Worm (Caenorhabditis elegans) whole organism, L4/young adult: ENCODE measurements around the gene chil-10.

Experiments used
- W03F9.2 ChIP-seq: fragments of 150-350 bp; optimal IDR thresholded peaks from 2 replicates; lab custom pipeline; 2014; ENCODE audit warnings: missing biosample characterization, missing genetic modification characterization
- dao-5 ChIP-seq: sonication (generic microtip); optimal IDR thresholded peaks from 2 replicates; lab custom pipeline; 2016; ENCODE audit warnings: missing genotype, missing genetic modification characterization, moderate library complexity, missing compliant biosample characterization
- him-1 ChIP-seq: sonication (generic microtip); optimal IDR thresholded peaks from 2 replicates; lab custom pipeline; 2016; ENCODE audit warnings: missing genotype, missing genetic modification reagents, missing genetic modification characterization, missing compliant biosample characterization

chil-10 gene

ce11 chrX:957581-957980 is at the start of gene chil-10:
Gene chil-10 (plus strand): TSS chrX:957881.
- no peak for TF ChIP-seq W03F9.2 (tag; lab: Kevin White, UChicago)
- TF ChIP-seq him-1 (tag; lab: Kevin White, UChicago), result no peak
- TF ChIP-seq dao-5, result no peak

ce11 chrX:910337-910736 is 47.3 kb upstream of the chil-10 start:
- peak; percentile 13 for TF ChIP-seq him-1 (tag; lab: Kevin White, UChicago)
- TF ChIP-seq W03F9.2 (tag; lab: Kevin White, UChicago), result no peak
- TF ChIP-seq dao-5, result no peak

ce11 chrX:912564-912963 is 45.1 kb upstream of the chil-10 start:
- TF ChIP-seq W03F9.2 (tag; lab: Kevin White, UChicago) (no peak), him-1 (tag; lab: Kevin White, UChicago) (no peak), dao-5 (no peak)

- no peak for TF ChIP-seq dao-5
- TF ChIP-seq him-1 (tag; lab: Kevin White, UChicago), result no peak
- no peak for TF ChIP-seq W03F9.2 (tag; lab: Kevin White, UChicago)
These were observed 44.7 kb upstream of the chil-10 start, which contains the start of gene F35H12.6 for ce11 chrX:912990-913389. Gene F35H12.6 (plus strand): TSS chrX:913290.

- no peak for TF ChIP-seq dao-5
- no peak for TF ChIP-seq W03F9.2 (tag; lab: Kevin White, UChicago)
- TF ChIP-seq him-1 (tag; lab: Kevin White, UChicago), result no peak
These were observed 42.2 kb upstream of the chil-10 start, which contains the start of gene sel-12 for ce11 chrX:915510-915909. Gene sel-12 (plus strand): TSS chrX:915867.

ce11 chrX:918097-918496 is 39.6 kb upstream of the chil-10 start, which contains the start of gene F35H12.5:
Gene F35H12.5 (plus strand): TSS chrX:918397.
- TF ChIP-seq W03F9.2 (tag; lab: Kevin White, UChicago) (no peak), dao-5 (no peak), him-1 (tag; lab: Kevin White, UChicago) (no peak)

ce11 chrX:924495-925008 is 33.1 kb upstream of the chil-10 start, which contains the start of the genes pifk-1 and tbc-11:
Gene pifk-1 (minus strand): TSS chrX:924511.
Gene tbc-11 (plus strand): TSS chrX:924958.
- TF ChIP-seq W03F9.2 (tag; lab: Kevin White, UChicago) (peak; percentile 63), him-1 (tag; lab: Kevin White, UChicago) (no peak)

- no peak for TF ChIP-seq him-1 (tag; lab: Kevin White, UChicago)
- TF ChIP-seq W03F9.2 (tag; lab: Kevin White, UChicago), result no peak
- no peak for TF ChIP-seq dao-5
These were observed 31.6 kb upstream of the chil-10 start for ce11 chrX:926125-926524.

- TF ChIP-seq him-1 (tag; lab: Kevin White, UChicago), result no peak
- no peak for TF ChIP-seq W03F9.2 (tag; lab: Kevin White, UChicago)
- no peak for TF ChIP-seq dao-5
These were observed 30.0 kb upstream of the chil-10 start for ce11 chrX:927632-928031.

ce11 chrX:932874-933273 is 24.8 kb upstream of the chil-10 start:
- TF ChIP-seq him-1 (tag; lab: Kevin White, UChicago) (peak; percentile 60), W03F9.2 (tag; lab: Kevin White, UChicago) (no peak), dao-5 (no peak)

- TF ChIP-seq him-1 (tag; lab: Kevin White, UChicago) (no peak), W03F9.2 (tag; lab: Kevin White, UChicago) (no peak), dao-5 (no peak)
These were observed 24.2 kb upstream of the chil-10 start, which contains the start of gene F35H12.1 for ce11 chrX:933504-933903. Gene F35H12.1 (plus strand): TSS chrX:933804.

- no peak for TF ChIP-seq dao-5
- no peak for TF ChIP-seq him-1 (tag; lab: Kevin White, UChicago)
- no peak for TF ChIP-seq W03F9.2 (tag; lab: Kevin White, UChicago)
These were observed 21.7 kb upstream of the chil-10 start for ce11 chrX:936013-936412.

ce11 chrX:938269-938883 is 19.3 kb upstream of the chil-10 start, which contains the start of gene F53H8.3:
Gene F53H8.3 (plus strand): TSS chrX:938543.
- TF ChIP-seq W03F9.2 (tag; lab: Kevin White, UChicago), result no peak
- no peak for TF ChIP-seq him-1 (tag; lab: Kevin White, UChicago)
- TF ChIP-seq dao-5, result no peak

ce11 chrX:945669-946068 is 12.0 kb upstream of the chil-10 start:
- TF ChIP-seq dao-5 (no peak), W03F9.2 (tag; lab: Kevin White, UChicago) (no peak), him-1 (tag; lab: Kevin White, UChicago) (no peak)
